Fruit fly (Drosophila melanogaster): ENCODE data around the gene CG43153.

Gene CG43153

dm6 chr2L:11498839-11499238 lies 23.7 kb downstream of the CG43153 start, which contains the start of gene Cog8 (continued):
- TF ChIP-seq aop (GFP tag; IDR thresholded peaks at IDR 0.05): no peak
- peak; percentile 45 for TF ChIP-seq CG11504 (tag; optimal IDR thresholded peaks at IDR 0.05)
- TF ChIP-seq CG13894 (tag; optimal IDR thresholded peaks at IDR 0.05): no peak
- TF ChIP-seq maf-S (GFP tag; optimal IDR thresholded peaks at IDR 0.05): peak; percentile 52
- TF ChIP-seq Dp (GFP tag; optimal IDR thresholded peaks at IDR 0.05): peak; percentile 68
- TF ChIP-seq CG1233 (GFP tag; optimal IDR thresholded peaks at IDR 0.05): no peak
- peak; percentile 10 for TF ChIP-seq CG10209 (GFP tag; optimal IDR thresholded peaks at IDR 0.05)
- TF ChIP-seq HLH4C (GFP tag; IDR thresholded peaks at IDR 0.05; ENCODE audit: partially characterized antibody): no peak
- no peak for TF ChIP-seq CG2889 (GFP tag; IDR thresholded peaks at IDR 0.05)
- peak; percentile 7 for TF ChIP-seq CG12942 (GFP tag; optimal IDR thresholded peaks at IDR 0.05)
- no peak for TF ChIP-seq HLHmδ (GFP tag; optimal IDR thresholded peaks at IDR 0.05)
- peak; percentile 24 for TF ChIP-seq repo (GFP tag; optimal IDR thresholded peaks at IDR 0.05)
- TF ChIP-seq Nf-YC (tag; optimal IDR thresholded peaks at IDR 0.05): peak; percentile 30
- TF ChIP-seq B-H2 (GFP tag; optimal IDR thresholded peaks at IDR 0.05): no peak
- no peak for TF ChIP-seq CG11723 (GFP tag; optimal IDR thresholded peaks at IDR 0.05)
- TF ChIP-seq Adf1 (GFP tag; IDR thresholded peaks at IDR 0.05): no peak
- TF ChIP-seq CG12391 (tag; optimal IDR thresholded peaks at IDR 0.05): peak; percentile 60
- peak; percentile 52 for TF ChIP-seq jumu (GFP tag; optimal IDR thresholded peaks at IDR 0.05)
- no peak for TF ChIP-seq CG14860 (GFP tag; IDR thresholded peaks at IDR 0.05; ENCODE audit: partially characterized antibody)
- TF ChIP-seq gcm2 (GFP tag; optimal IDR thresholded peaks at IDR 0.05): no peak
- peak; percentile 38 for TF ChIP-seq sd (tag; optimal IDR thresholded peaks at IDR 0.05)
- no peak for TF ChIP-seq wdn (GFP tag; IDR thresholded peaks at IDR 0.05)
- no peak for TF ChIP-seq CG7928 (GFP tag; optimal IDR thresholded peaks at IDR 0.05)
- peak; percentile 23 for TF ChIP-seq sens (GFP tag)
- peak; percentile 35 for TF ChIP-seq fu2 (GFP tag; optimal IDR thresholded peaks at IDR 0.05)
- TF ChIP-seq CG12769 (tag; optimal IDR thresholded peaks at IDR 0.05): no peak
- peak; percentile 61 for TF ChIP-seq Ets97D (GFP tag; optimal IDR thresholded peaks at IDR 0.05)
- TF ChIP-seq ewg (GFP tag; optimal IDR thresholded peaks at IDR 0.05): peak; percentile 27
- 0 out of 2 replicates have a peak, but pooled peaks have one; percentile 15 for TF ChIP-seq CG14441 (GFP tag; IDR thresholded peaks at IDR 0.05)
- TF ChIP-seq wor (GFP tag; IDR thresholded peaks at IDR 0.05): no peak
- TF ChIP-seq CG18599 (GFP tag; optimal IDR thresholded peaks at IDR 0.05): no peak
- peak; percentile 3 for TF ChIP-seq CG16815 (GFP tag; optimal IDR thresholded peaks at IDR 0.05)
- peak; percentile 74 for TF ChIP-seq Antp (GFP tag; optimal IDR thresholded peaks at IDR 0.05)
- TF ChIP-seq crol (GFP tag; IDR thresholded peaks at IDR 0.05): no peak
- peak; percentile 2 for TF ChIP-seq CG13624 (GFP tag; optimal IDR thresholded peaks at IDR 0.05)
- TF ChIP-seq h (optimal IDR thresholded peaks at IDR 0.05): no peak
- TF ChIP-seq CG10565 (GFP tag; optimal IDR thresholded peaks at IDR 0.05): no peak
- TF ChIP-seq row (GFP tag; IDR thresholded peaks at IDR 0.05): peak; percentile 58
- TF ChIP-seq CG33213 (GFP tag; optimal IDR thresholded peaks at IDR 0.05): peak; percentile 33
- TF ChIP-seq Camta (GFP tag; optimal IDR thresholded peaks at IDR 0.05): peak; percentile 51
- TF ChIP-seq HLH54F (GFP tag; optimal IDR thresholded peaks at IDR 0.05): peak; percentile 66
- TF ChIP-seq twi (tag; optimal IDR thresholded peaks at IDR 0.05): peak; percentile 49
- peak; percentile 60 for TF ChIP-seq Dip3 (GFP tag; optimal IDR thresholded peaks at IDR 0.05)
- peak; percentile 48 for TF ChIP-seq CG15514 (GFP tag; optimal IDR thresholded peaks at IDR 0.05)
- TF ChIP-seq Dll (GFP tag; IDR thresholded peaks at IDR 0.05; ENCODE audit: partially characterized antibody): peak; percentile 29; the same call in 2 of the 4 replicates
- peak; percentile 52 for TF ChIP-seq Sin3A (optimal IDR thresholded peaks at IDR 0.05)
- TF ChIP-seq CG11085 (GFP tag; IDR thresholded peaks at IDR 0.05): no peak
- peak; percentile 37 for TF ChIP-seq grau (tag; optimal IDR thresholded peaks at IDR 0.05)
- peak; percentile 48 for TF ChIP-seq Ssrp (tag; optimal IDR thresholded peaks at IDR 0.05)
- no peak for TF ChIP-seq sr (GFP tag; IDR thresholded peaks at IDR 0.05)
- no peak for TF ChIP-seq lov (optimal IDR thresholded peaks at IDR 0.05)
- no peak for TF ChIP-seq lov (GFP tag; IDR thresholded peaks at IDR 0.05)
